Worm (Caenorhabditis elegans) whole organism, L4 larva: ENCODE measurements around the gene C39F7.1.

Experiments
- F26F4.8 ChIP-seq: fragments of 200-800 bp; sonication (Bioruptor generic); conservative IDR thresholded peaks from 2 replicates; pipeline ENCODE4 v1.3.6; 2022; ENCODE audit warnings: missing genetic modification characterization, missing compliant biosample characterization
- F37D6.2 ChIP-seq: sonication (generic microtip); optimal IDR thresholded peaks from 2 replicates; lab custom pipeline; 2016; ENCODE audit warnings: mild to moderate bottlenecking, missing genetic modification characterization, missing compliant biosample characterization
- F49E8.2 ChIP-seq: sonication (generic microtip); optimal IDR thresholded peaks from 2 replicates; lab custom pipeline; 2016; ENCODE audit warnings: missing compliant biosample characterization, mild to moderate bottlenecking, missing genetic modification characterization, borderline replicate concordance
- Y48G9A.11 ChIP-seq: fragments of 200-800 bp; sonication (Bioruptor generic); IDR thresholded peaks from 2 replicates; pipeline ENCODE4 v1.3.6; 2022; ENCODE audit warnings: missing genetic modification reagents, missing genetic modification characterization, missing compliant biosample characterization
- Y5F2A.4 ChIP-seq: fragments of 200-800 bp; sonication (Bioruptor generic); optimal IDR thresholded peaks from 2 replicates; lab custom pipeline; 2018; ENCODE audit warnings: mild to moderate bottlenecking, missing genetic modification characterization, missing compliant biosample characterization
- aly-2 ChIP-seq: sonication (generic microtip); optimal IDR thresholded peaks from 2 replicates; lab custom pipeline; 2018; ENCODE audit warnings: missing biosample characterization, missing genetic modification characterization
- ama-1 ChIP-seq: fragments of 150-350 bp; optimal IDR thresholded peaks from 2 replicates; lab custom pipeline; 2014; ENCODE audit warnings: inconsistent platforms, mixed read lengths
- ceh-20 ChIP-seq: fragments of 200-800 bp; sonication (Bioruptor generic); IDR thresholded peaks from 2 replicates; pipeline ENCODE4 v1.3.6; 2022; ENCODE audit warnings: missing genetic modification reagents, missing genetic modification characterization, missing compliant biosample characterization
- ceh-32 ChIP-seq: sonication (generic microtip); optimal IDR thresholded peaks from 2 replicates; lab custom pipeline; 2016; ENCODE audit warnings: mild to moderate bottlenecking, missing genetic modification characterization, missing compliant biosample characterization; ENCODE audit not compliant: poor library complexity
- ceh-44 ChIP-seq: fragments of 200-800 bp; sonication (Bioruptor generic); IDR thresholded peaks from 2 replicates; pipeline ENCODE4 v1.3.6; 2022; ENCODE audit warnings: missing genetic modification reagents, missing genetic modification characterization, missing compliant biosample characterization
- dmd-8 ChIP-seq: fragments of 200-800 bp; sonication (Bioruptor generic); IDR thresholded peaks from 2 replicates; pipeline ENCODE4 v1.3.6; 2022; ENCODE audit warnings: missing genetic modification characterization, missing compliant biosample characterization
- egl-43 ChIP-seq: fragments of 200-800 bp; sonication (Bioruptor generic); IDR thresholded peaks from 2 replicates; pipeline ENCODE4 v1.3.6; 2022; ENCODE audit warnings: missing genetic modification reagents, missing genetic modification characterization, missing compliant biosample characterization
- fkh-10 ChIP-seq: fragments of 150-350 bp; optimal IDR thresholded peaks from 2 replicates; lab custom pipeline; 2014; ENCODE audit warnings: missing biosample characterization, missing genetic modification reagents, missing genetic modification characterization
- gei-8 ChIP-seq: fragments of 200-800 bp; sonication (Bioruptor generic); optimal IDR thresholded peaks from 2 replicates; lab custom pipeline; 2018; ENCODE audit warnings: mild to moderate bottlenecking, missing genetic modification characterization, missing compliant biosample characterization
- hlh-11 ChIP-seq: fragments of 200-800 bp; sonication (Bioruptor generic); optimal IDR thresholded peaks from 2 replicates; lab custom pipeline; 2018; ENCODE audit warnings: mild to moderate bottlenecking, missing genetic modification characterization, missing compliant biosample characterization
- lin-1 ChIP-seq: fragments of 200-800 bp; sonication (Bioruptor generic); IDR thresholded peaks from 2 replicates; pipeline ENCODE4 v1.3.6; 2022; ENCODE audit warnings: missing genetic modification reagents, missing genetic modification characterization, missing compliant biosample characterization
- lin-13 ChIP-seq: fragments of 150-350 bp; optimal IDR thresholded peaks from 2 replicates; lab custom pipeline; 2014; ENCODE audit warnings: missing biosample characterization, missing genetic modification reagents, missing genetic modification characterization
- lin-38 ChIP-seq: fragments of 200-800 bp; sonication (Bioruptor generic); IDR thresholded peaks from 2 replicates; pipeline ENCODE4 v1.3.6; 2022; ENCODE audit warnings: missing genetic modification reagents, missing genetic modification characterization, missing compliant biosample characterization
- lir-3 ChIP-seq: sonication (generic microtip); optimal IDR thresholded peaks from 2 replicates; lab custom pipeline; 2016; ENCODE audit warnings: mild to moderate bottlenecking, missing genetic modification characterization, missing compliant biosample characterization
- lsy-2 ChIP-seq, 2 experiments: fragments of 150-350 bp in 1 of 2; sonication (generic microtip) in 1 of 2; optimal IDR thresholded peaks; 2 replicates each; lab custom pipeline; 2014 to 2017; ENCODE audit warnings: missing biosample characterization in 2 of 2, missing genetic modification characterization in 2 of 2
- madf-9 ChIP-seq: fragments of 200-800 bp; sonication (Bioruptor generic); conservative IDR thresholded peaks from 2 replicates; pipeline ENCODE4 v1.3.6; 2022; ENCODE audit warnings: missing genetic modification reagents, missing genetic modification characterization, missing compliant biosample characterization
- mdl-1 ChIP-seq, 2 experiments: fragments of 150-350 bp in 1 of 2; sonication (generic microtip) in 1 of 2; optimal IDR thresholded peaks; 2 replicates each; lab custom pipeline; 2014 to 2017; ENCODE audit warnings: missing biosample characterization in 2 of 2, missing genetic modification characterization in 2 of 2
- mdt-29 ChIP-seq: fragments of 200-800 bp; sonication (Bioruptor generic); IDR thresholded peaks from 2 replicates; pipeline ENCODE4 v1.3.6; 2022; ENCODE audit warnings: missing genetic modification reagents, missing genetic modification characterization, missing compliant biosample characterization
- mep-1 ChIP-seq: fragments of 150-350 bp; sonication (generic microtip); optimal IDR thresholded peaks from 3 replicates; lab custom pipeline; 2014; ENCODE audit warnings: missing biosample characterization, missing genetic modification characterization
- mes-2 ChIP-seq: sonication (generic microtip); optimal IDR thresholded peaks from 2 replicates; lab custom pipeline; 2016; ENCODE audit warnings: missing genotype, mild to moderate bottlenecking, missing genetic modification characterization, missing compliant biosample characterization; ENCODE audit not compliant: poor library complexity, severe bottlenecking
- mxl-3 ChIP-seq: fragments of 200-800 bp; sonication (Bioruptor generic); optimal IDR thresholded peaks from 2 replicates; lab custom pipeline; 2018; ENCODE audit warnings: mild to moderate bottlenecking, missing genetic modification characterization, missing compliant biosample characterization
- nhr-10 ChIP-seq: fragments of 150-350 bp; optimal IDR thresholded peaks from 2 replicates; lab custom pipeline; 2014; ENCODE audit warnings: missing biosample characterization, missing genetic modification characterization
- nhr-102 ChIP-seq: sonication (generic microtip); optimal IDR thresholded peaks from 2 replicates; lab custom pipeline; 2016; ENCODE audit warnings: mild to moderate bottlenecking, missing genetic modification characterization, moderate library complexity, missing compliant biosample characterization
- nhr-111 ChIP-seq: fragments of 200-800 bp; sonication (Bioruptor generic); optimal IDR thresholded peaks from 2 replicates; lab custom pipeline; 2018; ENCODE audit warnings: mild to moderate bottlenecking, missing genetic modification characterization, missing compliant biosample characterization
- nhr-41 ChIP-seq: fragments of 200-800 bp; sonication (Bioruptor generic); IDR thresholded peaks from 2 replicates; pipeline ENCODE4 v1.3.6; 2022; ENCODE audit warnings: missing genetic modification reagents, missing genetic modification characterization, missing compliant biosample characterization
- nhr-6 ChIP-seq: fragments of 150-350 bp; optimal IDR thresholded peaks from 2 replicates; lab custom pipeline; 2014; ENCODE audit warnings: missing biosample characterization, missing genetic modification characterization
- nhr-77 ChIP-seq: fragments of 150-350 bp; optimal IDR thresholded peaks from 2 replicates; lab custom pipeline; 2014; ENCODE audit warnings: missing biosample characterization, missing genetic modification characterization
- pqm-1 ChIP-seq: sonication (generic microtip); optimal IDR thresholded peaks from 2 replicates; lab custom pipeline; 2017; ENCODE audit warnings: missing biosample characterization, missing genetic modification characterization
- set-16 ChIP-seq: fragments of 200-800 bp; sonication (Bioruptor generic); IDR thresholded peaks from 2 replicates; pipeline ENCODE4 v1.3.6; 2022; ENCODE audit warnings: missing genetic modification reagents, missing genetic modification characterization, missing compliant biosample characterization
- snpc-4 ChIP-seq: fragments of 150-350 bp; optimal IDR thresholded peaks from 2 replicates; lab custom pipeline; 2014; ENCODE audit warnings: missing biosample characterization, missing genetic modification characterization
- spr-1 ChIP-seq: sonication (generic microtip); optimal IDR thresholded peaks from 2 replicates; lab custom pipeline; 2016; ENCODE audit warnings: mild to moderate bottlenecking, missing genetic modification characterization, missing compliant biosample characterization
- spr-3 ChIP-seq: fragments of 200-800 bp; sonication (Bioruptor generic); optimal IDR thresholded peaks from 2 replicates; lab custom pipeline; 2018; ENCODE audit warnings: mild to moderate bottlenecking, missing genetic modification characterization, missing compliant biosample characterization
- tag-97 ChIP-seq: fragments of 200-800 bp; sonication (Bioruptor generic); IDR thresholded peaks from 2 replicates; pipeline ENCODE4 v1.3.6; 2022; ENCODE audit warnings: missing genetic modification characterization, missing compliant biosample characterization
- tra-1 ChIP-seq: fragments of 200-800 bp; sonication (Bioruptor generic); IDR thresholded peaks from 2 replicates; pipeline ENCODE4 v1.3.6; 2022; ENCODE audit warnings: missing genetic modification reagents, missing genetic modification characterization, missing compliant biosample characterization
- zfp-3 ChIP-seq: fragments of 200-800 bp; sonication (Bioruptor generic); conservative IDR thresholded peaks from 2 replicates; pipeline ENCODE4 v1.3.6; 2022; ENCODE audit warnings: missing genetic modification reagents, missing genetic modification characterization, missing compliant biosample characterization
- zip-11 ChIP-seq: fragments of 200-800 bp; sonication (Bioruptor generic); IDR thresholded peaks from 2 replicates; pipeline ENCODE4 v1.3.6; 2022; ENCODE audit warnings: missing genetic modification characterization, missing compliant biosample characterization
- zip-2 ChIP-seq: fragments of 150-350 bp; optimal IDR thresholded peaks from 2 replicates; lab custom pipeline; 2014; ENCODE audit warnings: missing biosample characterization, missing genetic modification characterization
- ztf-11 ChIP-seq: fragments of 150-350 bp; optimal IDR thresholded peaks from 2 replicates; lab custom pipeline; 2014; ENCODE audit warnings: missing biosample characterization, missing genetic modification characterization
- ztf-7 ChIP-seq: fragments of 150-350 bp; optimal IDR thresholded peaks from 2 replicates; lab custom pipeline; 2014; ENCODE audit warnings: missing biosample characterization, missing genetic modification characterization

The C39F7.1 gene

DNA sequence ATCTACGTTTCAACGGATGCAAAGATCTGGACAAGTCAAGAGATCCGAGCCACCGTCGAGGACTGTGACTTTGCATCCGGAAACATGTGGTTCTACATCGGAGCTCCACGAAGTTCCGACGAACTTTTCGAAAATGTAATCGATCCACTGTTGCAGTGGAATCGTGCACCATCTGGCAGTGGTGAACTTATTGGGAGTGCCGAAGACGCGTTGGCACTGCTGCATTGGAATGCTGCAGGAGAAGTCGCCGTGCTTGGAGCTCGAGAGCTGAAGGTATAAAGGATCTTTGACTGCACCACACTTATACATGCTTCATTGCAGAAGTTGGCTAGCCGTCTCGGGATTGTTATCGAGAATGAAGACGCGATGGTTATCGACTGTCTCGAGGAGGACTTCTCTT is 1.9 kb downstream of the C39F7.1 start (continued):
- TF ChIP-seq pqm-1 (no peak), tag-97 (GFP tag; lab: Robert Waterston, UW) (no peak), egl-43 (GFP tag; lab: Robert Waterston, UW) (peak; percentile 34; the same call in 1 of the 2 replicates), gei-8 (GFP tag; lab: Kevin White, UChicago) (no peak), ztf-11 (tag; lab: Kevin White, UChicago) (no peak), fkh-10 (GFP tag; lab: Kevin White, UChicago) (no peak), ceh-32 (tag; lab: Kevin White, UChicago) (no peak), F49E8.2 (tag; lab: Kevin White, UChicago) (peak; percentile 27), mep-1 (tag; lab: Kevin White, UChicago) (no peak), mdl-1 (tag; optimal IDR thresholded peaks at IDR 0.05; lab: Kevin White, UChicago) (no peak), ama-1 (lab: Kevin White, UChicago) (peak; percentile 61), spr-1 (tag; lab: Kevin White, UChicago) (no peak), lin-13 (no peak)

DNA sequence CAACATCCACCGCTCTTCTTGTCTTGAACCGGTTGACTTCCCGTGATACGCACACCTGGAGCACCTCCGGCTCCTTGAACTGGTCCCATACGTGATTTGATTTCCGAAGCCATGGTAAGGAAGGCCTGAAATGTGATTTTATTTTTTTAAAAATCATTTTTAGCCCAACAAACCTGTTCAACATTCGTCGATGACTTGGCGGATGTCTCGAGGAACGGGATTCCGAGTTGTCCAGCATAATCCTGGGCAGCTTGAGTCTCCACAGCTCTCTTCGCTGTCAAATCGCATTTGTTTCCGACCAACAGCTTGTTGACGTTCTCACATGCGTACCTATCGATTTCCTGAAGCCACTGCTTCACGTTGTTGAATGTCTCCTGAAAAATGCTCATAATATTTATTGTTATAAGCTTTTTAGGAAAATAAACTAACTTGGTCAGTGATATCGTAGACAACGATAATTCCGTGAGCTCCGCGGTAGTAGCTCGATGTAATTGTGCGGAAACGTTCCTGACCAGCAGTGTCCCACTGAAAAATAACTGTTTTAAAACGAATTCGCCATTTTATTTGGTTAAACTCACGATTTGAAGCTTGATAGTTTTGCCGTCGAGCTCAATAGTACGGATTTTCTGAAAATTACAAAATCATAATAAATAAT is 3.1 kb downstream of the C39F7.1 start:
- no peak for TF ChIP-seq zip-11 (GFP tag; lab: Robert Waterston, UW)
- TF ChIP-seq Y5F2A.4 (GFP tag; lab: Kevin White, UChicago), result no peak
- TF ChIP-seq nhr-6, result no peak
- TF ChIP-seq ztf-7, result no peak
- no peak for TF ChIP-seq spr-1 (tag; lab: Kevin White, UChicago)
- no peak for TF ChIP-seq hlh-11 (tag; lab: Kevin White, UChicago)
- peak; percentile 1 for TF ChIP-seq mxl-3 (GFP tag; lab: Kevin White, UChicago)
- 0 out of 2 replicates have a peak, but pooled peaks have one; percentile 2 for TF ChIP-seq ceh-44 (GFP tag; lab: Robert Waterston, UW)
- no peak for TF ChIP-seq aly-2
- TF ChIP-seq mdt-29 (GFP tag; lab: Robert Waterston, UW), result no peak
- no peak for TF ChIP-seq spr-3 (GFP tag; lab: Kevin White, UChicago)
- TF ChIP-seq lsy-2 (tag; optimal IDR thresholded peaks at IDR 0.05; lab: Kevin White, UChicago), result no peak
- no peak for TF ChIP-seq nhr-102 (tag; lab: Kevin White, UChicago)
- TF ChIP-seq mes-2 (tag; lab: Kevin White, UChicago), result peak; percentile 11
- no peak for TF ChIP-seq snpc-4
- no peak for TF ChIP-seq nhr-111 (GFP tag; lab: Kevin White, UChicago)
- no peak for TF ChIP-seq lin-13
- no peak for TF ChIP-seq nhr-10 (tag; lab: Kevin White, UChicago)
- no peak for TF ChIP-seq ztf-11 (tag; lab: Kevin White, UChicago)
- TF ChIP-seq, all 104 proteins: peak for 3

- TF ChIP-seq tra-1 (no peak), Y48G9A.11 (no peak), F37D6.2 (tag; lab: Kevin White, UChicago) (no peak), nhr-41 (GFP tag; lab: Robert Waterston, UW) (no peak), spr-1 (tag; lab: Kevin White, UChicago) (no peak), zfp-3 (GFP tag; lab: Robert Waterston, UW) (no peak), lin-38 (GFP tag; lab: Robert Waterston, UW) (peak; percentile 93), zip-2 (no peak), ceh-20 (GFP tag; lab: Robert Waterston, UW) (no peak), lir-3 (tag; lab: Kevin White, UChicago) (no peak), ceh-32 (tag; lab: Kevin White, UChicago) (no peak), lin-1 (GFP tag; lab: Robert Waterston, UW) (no peak), F26F4.8 (GFP tag; lab: Robert Waterston, UW) (no peak), ama-1 (lab: Kevin White, UChicago) (peak; percentile 70), zip-11 (GFP tag; lab: Robert Waterston, UW) (no peak), Y5F2A.4 (GFP tag; lab: Kevin White, UChicago) (no peak), fkh-10 (GFP tag; lab: Kevin White, UChicago) (no peak), nhr-77 (tag; lab: Kevin White, UChicago) (peak; percentile 60), dmd-8 (GFP tag; lab: Robert Waterston, UW) (no peak), hlh-11 (tag; lab: Kevin White, UChicago) (peak; percentile 62), set-16 (no peak), nhr-6 (no peak), mdl-1 (tag; optimal IDR thresholded peaks at IDR 0.05; lab: Kevin White, UChicago) (peak in 1 of 2 experiments; percentile 26), ztf-7 (no peak), madf-9 (GFP tag; lab: Robert Waterston, UW) (no peak), ceh-44 (GFP tag; lab: Robert Waterston, UW) (no peak)
Measured at ce11 chrV:1263939-1264823, 4.0 kb downstream of the C39F7.1 start, which contains the start of the genes rab-1 and C39F7.5. TSS of gene rab-1 (minus strand) at chrV:1263989. TSS of gene C39F7.5 (plus strand) at chrV:1264773.
